Fruit fly (Drosophila melanogaster) whole organism, embryonic: ENCODE measurements around the gene crol.

ENCODE experiments used
- ATbp ChIP-seq: fragments of 200-800 bp; sonication (Bioruptor generic); optimal IDR thresholded peaks from 2 replicates; lab custom pipeline; 2017; ENCODE audit warnings: missing biosample characterization, mild to moderate bottlenecking, missing genetic modification characterization, missing genetic modification reagents
- Abd-B ChIP-seq: fragments of 200-800 bp; sonication (Bioruptor generic); optimal IDR thresholded peaks from 2 replicates; lab custom pipeline; 2018; ENCODE audit warnings: missing biosample characterization, mild to moderate bottlenecking, missing genetic modification characterization, moderate library complexity
- Atf3 ChIP-seq: fragments of 200-800 bp; sonication (Bioruptor generic); optimal IDR thresholded peaks from 3 replicates; lab custom pipeline; 2016; ENCODE audit warnings: missing biosample characterization, missing genetic modification characterization
- Bgb ChIP-seq: fragments of 200-800 bp; sonication (Bioruptor generic); IDR thresholded peaks from 2 replicates; pipeline ENCODE4 v1.3.6; 2022; ENCODE audit warnings: missing biosample characterization, missing genetic modification characterization; ENCODE audit not compliant: partially characterized antibody
- CG10979 ChIP-seq: fragments of 200-800 bp; sonication (Bioruptor generic); optimal IDR thresholded peaks from 2 replicates; lab custom pipeline; 2018; ENCODE audit warnings: missing biosample characterization, mild to moderate bottlenecking, missing genetic modification characterization, moderate library complexity
- CG11560 ChIP-seq: fragments of 200-800 bp; sonication (Bioruptor generic); IDR thresholded peaks from 3 replicates; pipeline ENCODE4 v1.3.6; 2022; ENCODE audit warnings: missing biosample characterization, missing genetic modification characterization
- CG12391 ChIP-seq: fragments of 200-800 bp; sonication (Bioruptor generic); optimal IDR thresholded peaks from 3 replicates; lab custom pipeline; 2018; ENCODE audit warnings: missing biosample characterization, mild to moderate bottlenecking, missing genetic modification characterization, moderate library complexity
- CG12659 ChIP-seq: fragments of 200-800 bp; sonication (Bioruptor generic); optimal IDR thresholded peaks from 3 replicates; lab custom pipeline; 2017; ENCODE audit warnings: mild to moderate bottlenecking, missing biosample characterization, missing genetic modification reagents, missing genetic modification characterization
- CG12769 ChIP-seq: fragments of 200-800 bp; sonication (Bioruptor generic); optimal IDR thresholded peaks from 2 replicates; lab custom pipeline; 2019; ENCODE audit warnings: missing biosample characterization, mild to moderate bottlenecking, missing genetic modification characterization, moderate library complexity
- CG12942 ChIP-seq: fragments of 200-800 bp; sonication (Bioruptor generic); optimal IDR thresholded peaks from 3 replicates; lab custom pipeline; 2016; ENCODE audit warnings: missing biosample characterization, missing genetic modification characterization
- CG15696 ChIP-seq: fragments of 200-800 bp; sonication (Bioruptor generic); optimal IDR thresholded peaks from 2 replicates; lab custom pipeline; 2019; ENCODE audit warnings: missing biosample characterization, mild to moderate bottlenecking, missing genetic modification characterization, moderate library complexity
- CG16779 ChIP-seq: fragments of 200-800 bp; sonication (Bioruptor generic); IDR thresholded peaks from 2 replicates; pipeline ENCODE4 v1.3.6; 2022; ENCODE audit warnings: missing biosample characterization, missing genetic modification characterization
- CG17829 ChIP-seq: fragments of 200-800 bp; optimal IDR thresholded peaks from 2 replicates; lab custom pipeline; 2019; ENCODE audit warnings: missing biosample characterization, mild to moderate bottlenecking, missing genetic modification characterization, moderate library complexity
- CG2129 ChIP-seq: fragments of 200-800 bp; sonication (Bioruptor generic); IDR thresholded peaks from 2 replicates; pipeline ENCODE4 v1.3.6; 2022; ENCODE audit warnings: missing biosample characterization, missing genetic modification characterization; ENCODE audit not compliant: partially characterized antibody
- CG30403 ChIP-seq: fragments of 200-800 bp; sonication (Bioruptor generic); optimal IDR thresholded peaks from 3 replicates; lab custom pipeline; 2016; ENCODE audit warnings: missing biosample characterization, missing genetic modification characterization
- CG34376 ChIP-seq: fragments of 200-800 bp; sonication (Bioruptor generic); optimal IDR thresholded peaks from 2 replicates; lab custom pipeline; 2018; ENCODE audit warnings: missing biosample characterization, mild to moderate bottlenecking, missing genetic modification characterization
- CG3995 ChIP-seq: fragments of 200-800 bp; sonication (Bioruptor generic); optimal IDR thresholded peaks from 3 replicates; lab custom pipeline; 2016; ENCODE audit warnings: missing biosample characterization, missing genetic modification characterization
- CG4360 ChIP-seq: fragments of 200-800 bp; sonication (Bioruptor generic); IDR thresholded peaks from 2 replicates; pipeline ENCODE4 v1.3.6; 2022; ENCODE audit warnings: missing biosample characterization, missing genetic modification characterization
- CG8924 ChIP-seq: fragments of 200-800 bp; optimal IDR thresholded peaks from 3 replicates; lab custom pipeline; 2019; ENCODE audit warnings: missing biosample characterization, mild to moderate bottlenecking, missing genetic modification characterization, moderate library complexity
- Camta ChIP-seq: fragments of 200-800 bp; sonication (Bioruptor generic); optimal IDR thresholded peaks from 2 replicates; lab custom pipeline; 2016; ENCODE audit warnings: missing biosample characterization, missing genetic modification characterization
- Dip2 ChIP-seq: fragments of 200-800 bp; sonication (Bioruptor generic); IDR thresholded peaks from 2 replicates; pipeline ENCODE4 v1.3.6; 2022; ENCODE audit warnings: missing biosample characterization, missing genetic modification characterization
- E2f2 ChIP-seq: fragments of 200-800 bp; sonication (Bioruptor generic); IDR thresholded peaks from 2 replicates; pipeline ENCODE4 v1.3.6; 2022; ENCODE audit warnings: missing biosample characterization, missing genetic modification characterization
- Ets65A ChIP-seq: fragments of 200-800 bp; sonication (Bioruptor generic); peaks from one replicate; lab custom pipeline; 2016; ENCODE audit warnings: missing biosample characterization, missing genetic modification characterization
- Fer1 ChIP-seq: fragments of 200-800 bp; sonication (Bioruptor generic); optimal IDR thresholded peaks from 2 replicates; lab custom pipeline; 2017; ENCODE audit warnings: missing biosample characterization, mild to moderate bottlenecking, missing genetic modification characterization
- Hmr ChIP-seq: fragments of 200-800 bp; sonication (Bioruptor generic); optimal IDR thresholded peaks from 3 replicates; lab custom pipeline; 2017; ENCODE audit warnings: mild to moderate bottlenecking, missing biosample characterization, missing genetic modification reagents, missing genetic modification characterization
- MESR4 ChIP-seq: fragments of 200-800 bp; sonication (Bioruptor generic); optimal IDR thresholded peaks from 2 replicates; lab custom pipeline; 2018; ENCODE audit warnings: missing biosample characterization, mild to moderate bottlenecking, missing genetic modification characterization, moderate library complexity
- Myb ChIP-seq: fragments of 200-800 bp; sonication (Bioruptor generic); optimal IDR thresholded peaks from 2 replicates; lab custom pipeline; 2016; ENCODE audit warnings: missing biosample characterization, missing genetic modification characterization
- NK7.1 ChIP-seq: fragments of 200-800 bp; sonication (Bioruptor generic); optimal IDR thresholded peaks from 3 replicates; lab custom pipeline; 2016; ENCODE audit warnings: missing biosample characterization, missing genetic modification characterization
- Ssrp ChIP-seq: fragments of 200-800 bp; sonication (Bioruptor generic); optimal IDR thresholded peaks from 2 replicates; lab custom pipeline; 2018; ENCODE audit warnings: missing biosample characterization, mild to moderate bottlenecking, missing genetic modification characterization, moderate library complexity
- TFAM ChIP-seq: fragments of 200-800 bp; sonication (Bioruptor generic); optimal IDR thresholded peaks from 2 replicates; lab custom pipeline; 2017; ENCODE audit warnings: missing biosample characterization, missing genetic modification characterization, inconsistent platforms
- ab ChIP-seq: fragments of 200-800 bp; sonication (Bioruptor generic); optimal IDR thresholded peaks from 2 replicates; lab custom pipeline; 2016; ENCODE audit warnings: missing biosample characterization, missing genetic modification characterization
- chm ChIP-seq: fragments of 200-800 bp; sonication (Bioruptor generic); IDR thresholded peaks from 2 replicates; pipeline ENCODE4 v1.3.6; 2022; ENCODE audit warnings: missing biosample characterization, missing genetic modification characterization
- dmrt99B ChIP-seq: fragments of 200-800 bp; sonication (Bioruptor generic); optimal IDR thresholded peaks from 2 replicates; lab custom pipeline; 2018; ENCODE audit warnings: missing biosample characterization, mild to moderate bottlenecking, missing genetic modification characterization, moderate library complexity
- eve ChIP-seq, 2 experiments: fragments of >200 bp; optimal IDR thresholded peaks; 2 replicates each; lab custom pipeline; 2017; ENCODE audit warnings: missing biosample characterization in 2 of 2, missing genetic modification characterization in 2 of 2
- her ChIP-seq: fragments of 200-800 bp; sonication (Bioruptor generic); optimal IDR thresholded peaks from 2 replicates; lab custom pipeline; 2016; ENCODE audit warnings: missing biosample characterization, missing genetic modification characterization
- jumu ChIP-seq: fragments of 200-800 bp; sonication (Bioruptor generic); optimal IDR thresholded peaks from 3 replicates; lab custom pipeline; 2016; ENCODE audit warnings: missing biosample characterization, missing genetic modification characterization
- lola ChIP-seq, 3 experiments: fragments of >200 bp in 2 of 3; fragments of 200-800 bp in 1 of 3; sonication (Bioruptor generic) in 1 of 3; optimal IDR thresholded peaks; 2 replicates each; lab custom pipeline; 2017 to 2019; ENCODE audit warnings: missing biosample characterization in 3 of 3, missing genetic modification characterization in 3 of 3, mild to moderate bottlenecking in 1 of 3, moderate library complexity in 1 of 3
- maf-S ChIP-seq: fragments of 200-800 bp; sonication (Bioruptor generic); optimal IDR thresholded peaks from 2 replicates; lab custom pipeline; 2016; ENCODE audit warnings: missing biosample characterization, missing genetic modification characterization
- nau ChIP-seq: fragments of 200-800 bp; sonication (Bioruptor generic); optimal IDR thresholded peaks from 3 replicates; lab custom pipeline; 2017; ENCODE audit warnings: missing biosample characterization, mild to moderate bottlenecking, missing genetic modification characterization, missing genetic modification reagents
- nmo ChIP-seq: fragments of 200-800 bp; sonication (Bioruptor generic); optimal IDR thresholded peaks from 2 replicates; lab custom pipeline; 2018; ENCODE audit warnings: missing biosample characterization, mild to moderate bottlenecking, missing genetic modification characterization, moderate library complexity
- p53 ChIP-seq: fragments of 200-800 bp; sonication (Bioruptor generic); optimal IDR thresholded peaks from 2 replicates; lab custom pipeline; 2016; ENCODE audit warnings: missing biosample characterization, missing genetic modification characterization
- pnt ChIP-seq: fragments of 200-800 bp; sonication (Bioruptor generic); optimal IDR thresholded peaks from 3 replicates; lab custom pipeline; 2016; ENCODE audit warnings: missing biosample characterization, missing genetic modification characterization
- schlank ChIP-seq: fragments of 200-800 bp; sonication (Bioruptor generic); optimal IDR thresholded peaks from 2 replicates; lab custom pipeline; 2018; ENCODE audit warnings: missing biosample characterization, mild to moderate bottlenecking, missing genetic modification characterization
- sob ChIP-seq: fragments of 200-800 bp; sonication (Bioruptor generic); IDR thresholded peaks from 2 replicates; pipeline ENCODE4 v1.3.6; 2022; ENCODE audit warnings: missing biosample characterization, missing genetic modification characterization
- tap ChIP-seq: fragments of 200-800 bp; optimal IDR thresholded peaks from 3 replicates; lab custom pipeline; 2019; ENCODE audit warnings: missing biosample characterization, mild to moderate bottlenecking, missing genetic modification characterization, moderate library complexity
- tll ChIP-seq, 2 experiments: fragments of 200-800 bp in 1 of 2; fragments of >200 bp in 1 of 2; sonication (Bioruptor generic) in 1 of 2; optimal IDR thresholded peaks; 2 replicates each; lab custom pipeline; 2017 to 2019; ENCODE audit warnings: missing biosample characterization in 2 of 2, missing genetic modification characterization in 2 of 2, mild to moderate bottlenecking in 1 of 2, moderate library complexity in 1 of 2
- usp ChIP-seq: fragments of >200 bp; optimal IDR thresholded peaks from 2 replicates; lab custom pipeline; 2017; ENCODE audit warnings: missing biosample characterization, missing genetic modification characterization
- yki ChIP-seq: fragments of >200 bp; optimal IDR thresholded peaks from 3 replicates; lab custom pipeline; 2018
- zfh2 ChIP-seq: fragments of 200-800 bp; sonication (Bioruptor generic); optimal IDR thresholded peaks from 2 replicates; lab custom pipeline; 2016; ENCODE audit warnings: missing biosample characterization, missing genetic modification characterization

The crol gene

DNA sequence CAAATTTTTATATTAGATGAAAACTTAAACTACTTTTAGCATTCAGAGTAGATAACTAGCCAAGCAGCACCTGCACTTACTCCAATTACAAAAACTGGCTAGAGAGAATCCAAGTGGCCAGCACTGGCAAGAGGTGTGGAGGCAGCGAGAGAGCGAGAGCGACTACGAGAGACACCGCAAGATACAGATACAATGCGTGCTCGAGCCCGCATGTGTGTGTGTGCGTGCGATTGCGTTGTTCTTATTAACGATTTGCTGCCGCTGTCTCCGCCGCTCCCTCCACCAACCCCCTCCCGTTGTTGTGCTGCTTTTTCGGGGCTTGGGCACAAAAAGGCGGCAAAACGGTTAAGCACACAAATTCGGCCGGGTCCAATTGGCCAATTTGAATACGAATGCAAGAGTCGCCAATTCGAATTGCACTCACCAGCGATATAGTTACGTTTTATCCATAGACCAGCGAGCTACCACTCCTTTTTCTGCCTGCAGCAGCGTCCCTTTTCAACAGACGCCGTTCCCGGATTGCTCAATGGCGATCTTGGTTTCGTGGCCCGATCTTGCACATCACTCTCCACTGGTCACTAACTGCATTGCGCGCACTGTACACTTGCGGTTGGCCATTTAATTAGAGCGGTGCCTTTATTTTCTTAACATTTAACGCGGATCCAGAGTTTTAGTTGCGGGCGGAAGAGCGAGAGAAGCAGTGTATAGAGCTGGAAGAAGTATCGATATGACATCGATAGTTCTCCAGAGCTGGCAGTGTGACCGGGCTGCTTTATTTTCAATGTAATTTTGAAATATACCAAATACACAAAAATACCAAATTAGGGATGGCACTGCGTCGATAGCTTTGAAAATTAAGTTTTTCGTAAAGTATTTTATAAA lies at the start of gene crol:
crol (minus strand) TSS at position 737 of the 882 bp plus-strand sequence.
- peak; percentile 30 for TF ChIP-seq jumu (GFP tag; lab: Kevin White, UChicago)
- TF ChIP-seq CG2129 (GFP tag; lab: Robert Waterston, UW): peak; percentile 61
- no peak for TF ChIP-seq ab (GFP tag; lab: Kevin White, UChicago)
- TF ChIP-seq CG16779 (GFP tag; lab: Robert Waterston, UW): no peak
- no peak for TF ChIP-seq TFAM (GFP tag; lab: Kevin White, UChicago)
- peak; percentile 13 for TF ChIP-seq nau (GFP tag; lab: Kevin White, UChicago)
- TF ChIP-seq CG12769 (tag; lab: Kevin White, UChicago): peak; percentile 94
- no peak for TF ChIP-seq NK7.1
- TF ChIP-seq E2f2 (GFP tag; lab: Robert Waterston, UW): peak; percentile 49; the same call in 1 of the 2 replicates
- TF ChIP-seq eve (GFP tag; optimal IDR thresholded peaks at IDR 0.05; lab: Kevin White, UChicago): no peak
- TF ChIP-seq tll (GFP tag; optimal IDR thresholded peaks at IDR 0.05; lab: Kevin White, UChicago): no peak
- peak in 1 of 3 experiments; percentile 13 for TF ChIP-seq lola (GFP tag; optimal IDR thresholded peaks at IDR 0.05; lab: Kevin White, UChicago)
- TF ChIP-seq Hmr (GFP tag; lab: Kevin White, UChicago): peak; percentile 43
- no peak for TF ChIP-seq Abd-B
- no peak for TF ChIP-seq maf-S (GFP tag; lab: Kevin White, UChicago)
- no peak for TF ChIP-seq CG4360 (GFP tag; lab: Robert Waterston, UW)
- no peak for TF ChIP-seq p53 (GFP tag; lab: Kevin White, UChicago)
- TF ChIP-seq CG17829 (tag; lab: Kevin White, UChicago): peak; percentile 39
- no peak for TF ChIP-seq Fer1
- peak; percentile 10 for TF ChIP-seq CG30403 (GFP tag; lab: Kevin White, UChicago)
- peak; percentile 17 for TF ChIP-seq CG15696 (tag; lab: Kevin White, UChicago)
- peak; percentile 76 for TF ChIP-seq CG12659 (GFP tag; lab: Kevin White, UChicago)
- TF ChIP-seq ATbp: no peak
- peak; percentile 27 for TF ChIP-seq CG10979
- peak; percentile 52 for TF ChIP-seq sob
- TF ChIP-seq her: no peak
- no peak for TF ChIP-seq Dip2 (GFP tag; lab: Robert Waterston, UW)
- TF ChIP-seq CG11560: no peak
- TF ChIP-seq zfh2 (GFP tag; lab: Kevin White, UChicago): no peak
- no peak for TF ChIP-seq CG3995 (GFP tag; lab: Kevin White, UChicago)
- peak; percentile 10 for TF ChIP-seq CG12942
- TF ChIP-seq CG12391 (tag; lab: Kevin White, UChicago): peak; percentile 55
- peak; percentile 6 for TF ChIP-seq dmrt99B
- peak; percentile 72 for TF ChIP-seq yki (lab: Kevin White, UChicago)
- TF ChIP-seq Ssrp (tag; lab: Kevin White, UChicago): peak; percentile 15
- TF ChIP-seq usp (GFP tag; lab: Kevin White, UChicago): no peak
- no peak for TF ChIP-seq Camta (GFP tag; lab: Kevin White, UChicago)
- TF ChIP-seq Bgb: peak; percentile 85
- TF ChIP-seq Ets65A (GFP tag; lab: Kevin White, UChicago): no peak
- peak; percentile 42 for TF ChIP-seq CG8924 (tag; lab: Kevin White, UChicago)
- TF ChIP-seq pnt: no peak
- no peak for TF ChIP-seq Atf3 (GFP tag; lab: Kevin White, UChicago)
- TF ChIP-seq MESR4 (GFP tag; lab: Kevin White, UChicago): peak; percentile 89
- peak; percentile 44 for TF ChIP-seq CG34376 (GFP tag; lab: Kevin White, UChicago)
- TF ChIP-seq schlank: no peak
- TF ChIP-seq tap (tag; lab: Kevin White, UChicago): peak; percentile 30
- no peak for TF ChIP-seq Myb (GFP tag; lab: Kevin White, UChicago)
- TF ChIP-seq nmo: peak; percentile 50
- TF ChIP-seq chm (GFP tag; lab: Robert Waterston, UW): peak; percentile 68
